Fruit fly (Drosophila melanogaster): Measurements from ENCODE around the gene Dtg.

dm6 chr3R:12662531-12662930 is 14.7 kb downstream of the Dtg start, which contains the start of gene CG14395:
- TF ChIP-seq tai (GFP tag; optimal IDR thresholded peaks at IDR 0.05) = no peak
- TF ChIP-seq CrebA (GFP tag; optimal IDR thresholded peaks at IDR 0.05; ENCODE audit: borderline replicate concordance) = no peak
- no peak for TF ChIP-seq Myc (optimal IDR thresholded peaks at IDR 0.05)
- TF ChIP-seq CG32264 (GFP tag; optimal IDR thresholded peaks at IDR 0.05) = no peak
- TF ChIP-seq brk (GFP tag; optimal IDR thresholded peaks at IDR 0.05) = no peak
- no peak for TF ChIP-seq Dif (GFP tag; optimal IDR thresholded peaks at IDR 0.05; ENCODE audit: partially characterized antibody)
- TF ChIP-seq sv (GFP tag; optimal IDR thresholded peaks at IDR 0.05) = no peak
- TF ChIP-seq Sp1 (GFP tag; optimal IDR thresholded peaks at IDR 0.05) = no peak
- TF ChIP-seq jim (GFP tag; optimal IDR thresholded peaks at IDR 0.05) = no peak
- no peak for TF ChIP-seq HLH106 (tag; optimal IDR thresholded peaks at IDR 0.05)
- TF ChIP-seq sage (GFP tag; optimal IDR thresholded peaks at IDR 0.05) = no peak
- no peak for TF ChIP-seq psq (GFP tag; optimal IDR thresholded peaks at IDR 0.05)
- no peak for TF ChIP-seq N (GFP tag; optimal IDR thresholded peaks at IDR 0.05)

Measured in whole organism, wandering third instar larva.